Worm (Caenorhabditis elegans): ENCODE data around the gene kin-15.

DNA sequence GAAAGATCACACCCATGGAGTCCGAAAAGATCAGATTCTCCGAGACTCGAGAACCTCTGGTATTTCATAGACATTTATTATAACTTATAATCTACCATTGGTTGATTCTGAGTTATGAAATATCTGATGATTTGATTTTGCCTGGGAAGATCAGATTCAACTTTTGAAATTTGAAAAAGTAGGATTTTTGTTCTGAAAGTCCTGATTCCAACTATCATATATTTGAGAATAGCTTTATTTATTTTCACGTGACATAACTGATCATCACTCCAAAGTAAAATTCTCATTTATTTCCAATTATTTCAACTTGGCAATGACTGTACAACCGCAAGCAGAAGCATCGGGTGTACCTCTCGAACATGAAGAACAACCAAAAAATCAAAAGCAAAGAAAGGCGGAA, 33.8 kb downstream of the kin-15 start, which contains the start of gene Y51B9A.7:
- TF ChIP-seq sptf-1 (tag; optimal IDR thresholded peaks at IDR 0.05) = no peak
- no peak for TF ChIP-seq mdl-1 (tag; optimal IDR thresholded peaks at IDR 0.05)
- TF ChIP-seq nhr-237 (tag; optimal IDR thresholded peaks at IDR 0.05) = no peak
- no peak for TF ChIP-seq rnt-1 (tag; optimal IDR thresholded peaks at IDR 0.05)
- no peak for TF ChIP-seq unc-98 (GFP tag; IDR thresholded peaks at IDR 0.05)
- TF ChIP-seq dpl-1 (GFP tag; optimal IDR thresholded peaks at IDR 0.05) = no peak

Measured in whole organism, L1 larva.